Worm (Caenorhabditis elegans): ENCODE data around the gene T20D4.3.

T20D4.3 gene

DNA sequence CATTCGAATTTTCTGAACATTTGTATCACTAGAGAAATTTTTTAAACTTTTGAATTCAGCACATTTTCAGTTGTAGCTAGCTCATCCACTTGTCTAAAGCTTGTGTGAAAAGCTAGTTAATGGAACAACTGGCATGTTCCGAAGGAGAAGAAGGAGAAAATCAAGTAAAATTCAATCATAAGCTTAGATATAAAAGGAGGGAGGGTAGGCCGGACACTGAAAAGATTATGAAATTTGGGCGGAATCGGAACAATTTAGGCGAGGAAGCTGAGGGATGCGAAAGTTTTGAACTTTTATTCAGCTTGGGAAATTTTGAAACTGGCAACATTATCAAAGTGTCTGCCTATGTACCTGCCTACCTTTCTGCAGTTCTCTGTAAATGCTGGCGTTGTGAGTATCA is 34.5 kb downstream of the T20D4.3 start:
- TF ChIP-seq nhr-237 (tag; optimal IDR thresholded peaks at IDR 0.05): no peak
- no peak for TF ChIP-seq sma-9 (GFP tag; optimal IDR thresholded peaks at IDR 0.05)
- TF ChIP-seq sma-9 (tag; optimal IDR thresholded peaks at IDR 0.05): no peak
- TF ChIP-seq ceh-16 (tag; optimal IDR thresholded peaks at IDR 0.05): no peak
- TF ChIP-seq elt-3 (tag; optimal IDR thresholded peaks at IDR 0.05): no peak
- TF ChIP-seq elt-1 (tag; optimal IDR thresholded peaks at IDR 0.05): no peak
- TF ChIP-seq mab-5 (tag; optimal IDR thresholded peaks at IDR 0.05): no peak
- no peak for TF ChIP-seq lsy-2 (tag; optimal IDR thresholded peaks at IDR 0.05)
- TF ChIP-seq F13H6.1 (tag; optimal IDR thresholded peaks at IDR 0.05): no peak
- no peak for TF ChIP-seq ceh-82 (tag; optimal IDR thresholded peaks at IDR 0.05)
- TF ChIP-seq lin-13 (GFP tag; optimal IDR thresholded peaks at IDR 0.05): no peak
- no peak for TF ChIP-seq unc-39 (tag; optimal IDR thresholded peaks at IDR 0.05)
- TF ChIP-seq gmeb-1 (tag; optimal IDR thresholded peaks at IDR 0.05): no peak
- TF ChIP-seq aly-2 (tag; optimal IDR thresholded peaks at IDR 0.05): no peak

- TF ChIP-seq R02D3.7 (tag; optimal IDR thresholded peaks at IDR 0.05) (no peak), dmd-4 (tag; optimal IDR thresholded peaks at IDR 0.05) (no peak), peb-1 (tag; optimal IDR thresholded peaks at IDR 0.05) (no peak), nhr-21 (tag; optimal IDR thresholded peaks at IDR 0.05) (no peak), unc-39 (tag; optimal IDR thresholded peaks at IDR 0.05) (no peak), nhr-11 (tag; optimal IDR thresholded peaks at IDR 0.05) (no peak), mbf-1 (tag; optimal IDR thresholded peaks at IDR 0.05) (no peak), unc-55 (GFP tag; optimal IDR thresholded peaks at IDR 0.05) (no peak), sma-3 (GFP tag; optimal IDR thresholded peaks at IDR 0.05) (no peak), snpc-4 (tag; optimal IDR thresholded peaks at IDR 0.05) (no peak), ztf-1 (GFP tag; conservative IDR thresholded peaks at IDR 0.05) (no peak), lin-13 (GFP tag; optimal IDR thresholded peaks at IDR 0.05) (no peak), blmp-1 (tag; optimal IDR thresholded peaks at IDR 0.05; ENCODE audit: insufficient read depth) (no peak), skn-1 (tag; optimal IDR thresholded peaks at IDR 0.05) (no peak)
Measured at ce11 chrV:3454620-3455019, 36.6 kb downstream of the T20D4.3 start.

DNA sequence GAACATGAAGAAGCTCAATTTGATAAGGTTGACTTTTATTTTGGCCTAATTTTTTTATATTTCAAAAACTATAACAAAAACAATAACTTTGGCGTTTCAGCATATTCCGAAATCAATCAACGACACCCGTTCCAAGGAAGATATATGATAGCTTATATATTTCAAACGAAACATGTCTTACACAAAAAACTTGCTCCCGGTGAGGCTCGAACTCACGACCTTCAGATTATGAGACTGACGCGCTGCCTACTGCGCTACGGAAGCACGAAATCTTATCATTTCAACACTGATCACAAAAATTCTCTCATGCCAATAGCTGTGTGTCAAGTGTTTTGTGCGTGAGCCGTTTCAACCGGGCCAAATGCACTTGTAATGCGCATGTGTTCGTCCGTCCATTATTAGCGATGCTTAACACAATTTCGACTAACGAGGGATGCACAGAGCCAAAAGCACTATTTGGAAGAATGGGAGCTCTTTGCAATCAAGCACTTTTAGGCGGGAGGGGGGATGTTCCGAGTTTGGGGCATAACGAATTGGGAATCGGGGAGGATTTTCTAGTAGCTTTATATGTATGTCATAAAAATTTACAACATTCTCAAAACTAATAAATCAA is 37.2 kb downstream of the T20D4.3 start:
- TF ChIP-seq nhr-25 (tag; optimal IDR thresholded peaks at IDR 0.05) (no peak), mdl-1 (tag; optimal IDR thresholded peaks at IDR 0.05) (no peak), nhr-12 (tag; optimal IDR thresholded peaks at IDR 0.05) (no peak), nhr-237 (tag; optimal IDR thresholded peaks at IDR 0.05) (no peak), sma-3 (GFP tag; optimal IDR thresholded peaks at IDR 0.05) (no peak), sma-9 (GFP tag; optimal IDR thresholded peaks at IDR 0.05) (no peak), sma-9 (tag; optimal IDR thresholded peaks at IDR 0.05) (no peak), ceh-82 (tag; optimal IDR thresholded peaks at IDR 0.05) (no peak), elt-3 (tag; optimal IDR thresholded peaks at IDR 0.05) (no peak), ztf-11 (tag; optimal IDR thresholded peaks at IDR 0.05) (no peak), lsy-2 (tag; optimal IDR thresholded peaks at IDR 0.05) (no peak), Y55F3AM.14 (GFP tag; optimal IDR thresholded peaks at IDR 0.05) (no peak), C34F6.9 (tag; optimal IDR thresholded peaks at IDR 0.05) (no peak), mab-5 (tag; optimal IDR thresholded peaks at IDR 0.05) (no peak), F13H6.1 (tag; optimal IDR thresholded peaks at IDR 0.05) (no peak), elt-1 (tag; optimal IDR thresholded peaks at IDR 0.05) (no peak), crh-2 (tag; optimal IDR thresholded peaks at IDR 0.05) (no peak), skn-1 (tag; optimal IDR thresholded peaks at IDR 0.05) (no peak)

- TF ChIP-seq lin-11 (tag; optimal IDR thresholded peaks at IDR 0.05): no peak
- TF ChIP-seq skn-1 (tag; optimal IDR thresholded peaks at IDR 0.05): no peak
- no peak for TF ChIP-seq ztf-11 (tag; optimal IDR thresholded peaks at IDR 0.05)
- TF ChIP-seq aly-2 (tag; optimal IDR thresholded peaks at IDR 0.05): no peak
- TF ChIP-seq ceh-82 (tag; optimal IDR thresholded peaks at IDR 0.05): no peak
- TF ChIP-seq mab-5 (tag; optimal IDR thresholded peaks at IDR 0.05): no peak
- TF ChIP-seq nhr-12 (tag; optimal IDR thresholded peaks at IDR 0.05): no peak
Measured at ce11 chrV:3459919-3460318, 41.9 kb downstream of the T20D4.3 start, which contains the start of gene slc-28.2. slc-28.2 (plus strand) TSS chrV:3460219.

DNA sequence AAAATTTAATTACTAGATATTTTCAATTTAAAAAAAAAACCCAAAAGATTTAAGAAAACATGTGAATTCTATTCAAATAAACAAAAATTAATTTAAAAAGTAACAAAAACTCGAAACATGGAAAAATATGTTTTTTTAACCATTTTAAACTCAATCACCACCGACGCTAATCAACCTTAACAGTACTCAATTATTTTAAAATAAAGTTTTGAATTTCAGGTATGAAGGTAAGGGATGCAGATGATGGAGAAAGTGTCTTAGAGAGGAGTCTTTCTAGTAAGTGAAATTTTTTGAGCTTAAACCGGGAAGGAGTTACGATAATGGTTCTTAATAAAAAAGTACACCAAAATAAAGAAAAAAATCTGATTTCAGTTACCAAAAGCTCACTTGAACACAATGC is 45.5 kb downstream of the T20D4.3 start, which contains the start of gene slc-28.1:
TSS of gene slc-28.1 (plus strand) at position 301 of the 400 bp plus-strand sequence.
- no peak for TF ChIP-seq unc-39 (tag; optimal IDR thresholded peaks at IDR 0.05)
- TF ChIP-seq F13H6.1 (tag; optimal IDR thresholded peaks at IDR 0.05): no peak
- TF ChIP-seq zag-1 (tag; optimal IDR thresholded peaks at IDR 0.05): no peak

All from whole organism, L2 larva.